Fruit fly (Drosophila melanogaster): ENCODE measurements around the gene lgs.

DNA sequence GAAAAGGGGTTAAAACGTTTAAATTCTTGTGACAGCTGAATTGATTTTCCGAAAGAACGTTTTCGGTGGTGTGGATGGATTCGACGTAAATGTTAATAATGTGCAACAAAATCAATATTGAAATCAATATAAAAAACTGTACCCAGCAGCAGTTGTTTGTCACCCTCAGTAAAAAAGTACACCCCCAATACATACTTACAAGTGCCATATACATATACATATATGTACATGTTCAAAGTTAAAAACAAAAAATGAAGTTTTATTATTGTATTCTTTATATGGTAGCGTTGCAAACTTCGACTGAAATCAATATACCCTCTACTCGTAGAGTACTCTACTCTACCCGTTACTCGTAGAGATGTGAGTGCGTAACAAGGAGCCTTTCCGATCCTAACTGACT lies 43.8 kb upstream of the lgs start:
- TF ChIP-seq psq (optimal IDR thresholded peaks at IDR 0.05) (no peak), h (optimal IDR thresholded peaks at IDR 0.05) (no peak), Sin3A (optimal IDR thresholded peaks at IDR 0.05) (no peak), Myc (optimal IDR thresholded peaks at IDR 0.05) (no peak), insv (optimal IDR thresholded peaks at IDR 0.05) (no peak), ttk (optimal IDR thresholded peaks at IDR 0.05) (no peak)

All from Kc167 (cell line).